Worm (Caenorhabditis elegans) whole organism, L3 larva: ENCODE measurements around the gene ztf-14.
"Not testable (repeated sequence)": the region's sequence is repeated elsewhere in the genome, so short reads cannot be mapped to it uniquely, and the experiment has no call there.

Experiments
- ZK546.5 ChIP-seq: sonication (generic microtip); optimal IDR thresholded peaks from 2 replicates; lab custom pipeline; 2017; ENCODE audit warnings: missing biosample characterization, missing genetic modification characterization
- ama-1 ChIP-seq: fragments of 150-350 bp; optimal IDR thresholded peaks from 2 replicates; lab custom pipeline; 2018
- ceh-16 ChIP-seq: sonication (generic microtip); optimal IDR thresholded peaks from 2 replicates; lab custom pipeline; 2017; ENCODE audit warnings: missing biosample characterization, missing genetic modification characterization
- ceh-28 ChIP-seq: fragments of 150-350 bp; optimal IDR thresholded peaks from 2 replicates; lab custom pipeline; 2014; ENCODE audit warnings: missing biosample characterization, missing genetic modification reagents, missing genetic modification characterization
- ceh-9 ChIP-seq: sonication (generic microtip); optimal IDR thresholded peaks from 2 replicates; lab custom pipeline; 2018; ENCODE audit warnings: missing biosample characterization, missing genetic modification characterization
- daf-12 ChIP-seq: fragments of 150-350 bp; optimal IDR thresholded peaks from 2 replicates; lab custom pipeline; 2014; ENCODE audit warnings: missing biosample characterization, missing genetic modification reagents, missing genetic modification characterization
- egl-5 ChIP-seq: fragments of 150-350 bp; optimal IDR thresholded peaks from 2 replicates; lab custom pipeline; 2017; ENCODE audit warnings: missing biosample characterization, missing genetic modification reagents, missing genetic modification characterization, inconsistent platforms
- elt-1 ChIP-seq: fragments of 150-350 bp; optimal IDR thresholded peaks from 2 replicates; lab custom pipeline; 2014; ENCODE audit warnings: missing biosample characterization, missing genetic modification characterization
- elt-2 ChIP-seq: sonication (generic microtip); optimal IDR thresholded peaks from 2 replicates; lab custom pipeline; 2016; ENCODE audit warnings: missing genetic modification reagents, mild to moderate bottlenecking, missing genetic modification characterization, missing compliant biosample characterization
- eor-1 ChIP-seq, 2 experiments: fragments of 150-350 bp; optimal IDR thresholded peaks; 2 replicates each; lab custom pipeline; 2014 to 2018; ENCODE audit warnings: missing biosample characterization in 2 of 2, missing genetic modification characterization in 2 of 2
- fos-1 ChIP-seq: fragments of 150-350 bp; optimal IDR thresholded peaks from 2 replicates; lab custom pipeline; 2014; ENCODE audit warnings: missing biosample characterization, missing genetic modification characterization
- jun-1 ChIP-seq: fragments of 150-350 bp; optimal IDR thresholded peaks from 2 replicates; lab custom pipeline; 2014; ENCODE audit warnings: missing biosample characterization, missing genetic modification reagents, missing genetic modification characterization
- lsy-12 ChIP-seq: sonication (generic microtip); optimal IDR thresholded peaks from 2 replicates; lab custom pipeline; 2016; ENCODE audit warnings: mild to moderate bottlenecking, missing genetic modification characterization, missing compliant biosample characterization
- mdl-1 ChIP-seq: fragments of 150-350 bp; optimal IDR thresholded peaks from 2 replicates; lab custom pipeline; 2014; ENCODE audit warnings: missing biosample characterization, missing genetic modification characterization
- nfya-1 ChIP-seq: sonication (generic microtip); optimal IDR thresholded peaks from 2 replicates; lab custom pipeline; 2017; ENCODE audit warnings: missing genetic modification characterization, mild to moderate bottlenecking, missing compliant biosample characterization, antibody characterized with exemption, moderate library complexity; ENCODE audit not compliant: insufficient read depth
- nhr-11 ChIP-seq: fragments of 150-350 bp; optimal IDR thresholded peaks from 2 replicates; lab custom pipeline; 2014; ENCODE audit warnings: missing biosample characterization, missing genetic modification characterization
- nhr-237 ChIP-seq: fragments of 150-350 bp; optimal IDR thresholded peaks from 2 replicates; lab custom pipeline; 2014; ENCODE audit warnings: missing biosample characterization, missing genetic modification characterization
- nhr-25 ChIP-seq: sonication (generic microtip); optimal IDR thresholded peaks from 2 replicates; lab custom pipeline; 2017; ENCODE audit warnings: missing biosample characterization, missing genetic modification characterization
- nhr-43 ChIP-seq: sonication (generic microtip); optimal IDR thresholded peaks from 2 replicates; lab custom pipeline; 2016; ENCODE audit warnings: mild to moderate bottlenecking, missing genetic modification characterization, missing compliant biosample characterization; ENCODE audit not compliant: poor library complexity, severe bottlenecking
- nhr-76 ChIP-seq: fragments of 150-350 bp; sonication (generic microtip); optimal IDR thresholded peaks from 5 replicates; lab custom pipeline; 2014; ENCODE audit warnings: missing biosample characterization, missing genetic modification characterization
- nhr-77 ChIP-seq: fragments of 150-350 bp; optimal IDR thresholded peaks from 2 replicates; lab custom pipeline; 2014; ENCODE audit warnings: missing biosample characterization, missing genetic modification characterization
- pha-4 ChIP-seq: fragments of 150-350 bp; optimal IDR thresholded peaks from 2 replicates; lab custom pipeline; 2014; ENCODE audit warnings: missing biosample characterization, missing genetic modification reagents, missing genetic modification characterization
- pqm-1 ChIP-seq: fragments of 150-350 bp; optimal IDR thresholded peaks from 2 replicates; lab custom pipeline; 2017; ENCODE audit warnings: missing biosample characterization, missing genetic modification characterization, inconsistent platforms
- sea-2 ChIP-seq: fragments of 150-350 bp; sonication (generic microtip); optimal IDR thresholded peaks from 4 replicates; lab custom pipeline; 2014; ENCODE audit warnings: missing biosample characterization, missing genetic modification reagents, missing genetic modification characterization
- snpc-4 ChIP-seq: fragments of 150-350 bp; optimal IDR thresholded peaks from 2 replicates; lab custom pipeline; 2014; ENCODE audit warnings: missing biosample characterization, missing genetic modification characterization
- unc-39 ChIP-seq: sonication (generic microtip); optimal IDR thresholded peaks from 4 replicates; lab custom pipeline; 2017; ENCODE audit warnings: missing biosample characterization, missing genetic modification characterization
- unc-62 ChIP-seq: fragments of 150-350 bp; sonication (generic microtip); optimal IDR thresholded peaks from 4 replicates; lab custom pipeline; 2014; ENCODE audit warnings: missing biosample characterization, missing genetic modification reagents, missing genetic modification characterization
- ztf-11 ChIP-seq: fragments of 150-350 bp; optimal IDR thresholded peaks from 2 replicates; lab custom pipeline; 2014; ENCODE audit warnings: missing biosample characterization, missing genetic modification characterization

ztf-14 gene

ce11 chrX:14515028-14515427, 19.1 kb downstream of the ztf-14 start, which contains the start of gene gcsh-1:
TSS of gene gcsh-1 (minus strand) at chrX:14515073.
- TF ChIP-seq elt-2 (tag; lab: Kevin White, UChicago) (peak; percentile 62), ama-1 (lab: Kevin White, UChicago) (no peak), egl-5 (tag; lab: Kevin White, UChicago) (no peak), elt-1 (tag; lab: Kevin White, UChicago) (no peak), nfya-1 (no peak), nhr-11 (no peak), ztf-11 (no peak), nhr-237 (tag; lab: Kevin White, UChicago) (no peak), fos-1 (no peak), pqm-1 (tag; lab: Kevin White, UChicago) (peak; percentile 45), mdl-1 (tag; lab: Kevin White, UChicago) (no peak)

- TF ChIP-seq ZK546.5 (tag; lab: Kevin White, UChicago): no peak
- TF ChIP-seq jun-1 (tag; lab: Kevin White, UChicago): no peak
- TF ChIP-seq unc-39 (tag; lab: Kevin White, UChicago): no peak
- no peak for TF ChIP-seq sea-2 (GFP tag; lab: Kevin White, UChicago)
- TF ChIP-seq pha-4 (tag; lab: Kevin White, UChicago): no peak
- TF ChIP-seq ama-1 (lab: Kevin White, UChicago): no peak
- no peak for TF ChIP-seq daf-12 (tag; lab: Kevin White, UChicago)
- TF ChIP-seq nhr-77 (tag; lab: Kevin White, UChicago): no peak
- no peak for TF ChIP-seq ceh-28 (tag; lab: Kevin White, UChicago)
- TF ChIP-seq eor-1 (tag; optimal IDR thresholded peaks at IDR 0.05; lab: Kevin White, UChicago): no peak
- TF ChIP-seq ceh-9 (tag; lab: Kevin White, UChicago): no peak
- TF ChIP-seq lsy-12 (tag; lab: Kevin White, UChicago): no peak
Measured at ce11 chrX:14516560-14516959, 20.7 kb downstream of the ztf-14 start, which contains the start of gene D1025.10. TSS of gene D1025.10 (plus strand) at chrX:14516860.

ce11 chrX:14517842-14518241, 22.0 kb downstream of the ztf-14 start:
- TF ChIP-seq unc-39 (tag; lab: Kevin White, UChicago): no peak
- no peak for TF ChIP-seq nhr-76 (tag; lab: Kevin White, UChicago)
- no peak for TF ChIP-seq fos-1
- peak; percentile 19 for TF ChIP-seq snpc-4 (tag; lab: Kevin White, UChicago)
- TF ChIP-seq nhr-25 (tag; lab: Kevin White, UChicago): no peak

ce11 chrX:14520463-14520862, 24.6 kb downstream of the ztf-14 start, which contains the start of gene D1025.1:
TSS of gene D1025.1 (plus strand) at chrX:14520763.
- no peak for TF ChIP-seq ceh-16 (tag; lab: Kevin White, UChicago)
- TF ChIP-seq sea-2 (GFP tag; lab: Kevin White, UChicago): no peak

ce11 chrX:14523275-14523674, 27.4 kb downstream of the ztf-14 start, which contains the start of gene nspc-16:
TSS of gene nspc-16 (plus strand) at chrX:14523575.
- TF ChIP-seq unc-62 (GFP tag; lab: Kevin White, UChicago) (no peak), egl-5 (tag; lab: Kevin White, UChicago) (no peak)
- TF ChIP-seq, all 47 proteins: peak for 0

ce11 chrX:14525081-14525324, 29.1 kb downstream of the ztf-14 start, which contains the start of gene nspc-17:
TSS of gene nspc-17 (minus strand) at chrX:14525181.
- not testable (repeated sequence) for TF ChIP-seq nhr-43, pha-4, lsy-12 (tag; lab: Kevin White, UChicago)
